Worm (Caenorhabditis elegans) whole organism, midembryonic: ENCODE data around the gene gtf-2H2C.

Source experiments
- cog-1 ChIP-seq: sonication (generic microtip); optimal IDR thresholded peaks from 2 replicates; lab custom pipeline; 2016; ENCODE audit warnings: missing genetic modification characterization, missing compliant biosample characterization
- flt-1 ChIP-seq: fragments of 200-800 bp; sonication (Bioruptor generic); IDR thresholded peaks from 2 replicates; pipeline ENCODE4 v1.3.6; 2022; ENCODE audit warnings: missing genetic modification characterization, missing compliant biosample characterization
- klf-2 ChIP-seq: fragments of 200-800 bp; sonication (Bioruptor generic); conservative IDR thresholded peaks from 2 replicates; pipeline ENCODE4 v1.3.6; 2022; ENCODE audit warnings: missing genetic modification reagents, missing genetic modification characterization, missing compliant biosample characterization
- med-1 ChIP-seq: sonication (generic microtip); optimal IDR thresholded peaks from 2 replicates; lab custom pipeline; 2017; ENCODE audit warnings: missing genetic modification characterization, mild to moderate bottlenecking, missing compliant biosample characterization, antibody characterized with exemption, missing genetic modification reagents; ENCODE audit not compliant: insufficient read depth
- ref-1 ChIP-seq: fragments of 200-800 bp; sonication (Bioruptor generic); conservative IDR thresholded peaks from 2 replicates; pipeline ENCODE4 v1.3.6; 2022; ENCODE audit warnings: missing genetic modification reagents, missing genetic modification characterization, missing compliant biosample characterization
- tab-1 ChIP-seq: fragments of 200-800 bp; sonication (Bioruptor generic); IDR thresholded peaks from 2 replicates; pipeline ENCODE4 v1.3.6; 2022; ENCODE audit warnings: missing genetic modification characterization, missing compliant biosample characterization
- ztf-23 ChIP-seq: fragments of 200-800 bp; sonication (Bioruptor generic); IDR thresholded peaks from 2 replicates; pipeline ENCODE4 v1.3.6; 2022; ENCODE audit warnings: missing genetic modification reagents, missing genetic modification characterization, missing compliant biosample characterization
- ztf-29 ChIP-seq: fragments of 200-800 bp; sonication (Bioruptor generic); IDR thresholded peaks from 2 replicates; pipeline ENCODE4 v1.3.6; 2022; ENCODE audit warnings: missing genetic modification reagents, missing genetic modification characterization, missing compliant biosample characterization

DNA sequence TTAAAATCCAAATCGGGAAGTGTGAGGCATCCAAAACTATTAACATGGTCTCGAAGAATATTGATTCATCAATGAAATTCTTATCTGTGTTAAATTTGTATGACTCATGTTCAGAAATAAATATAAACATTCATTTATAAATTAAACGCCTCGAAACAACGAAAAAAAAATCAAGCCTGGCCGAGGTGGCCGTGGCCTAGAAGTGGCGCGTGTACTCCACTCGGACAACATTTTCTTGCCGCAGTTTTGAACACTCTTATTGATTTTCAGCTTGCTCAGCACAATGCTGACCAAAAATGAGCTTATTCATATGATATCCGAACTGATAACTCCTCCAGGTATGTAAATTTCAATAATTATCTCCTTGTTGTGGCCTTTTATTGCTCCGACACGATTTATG is 26.4 kb downstream of the gtf-2H2C start, which contains the start of gene ekl-6:
- TF ChIP-seq flt-1 (GFP tag; lab: Robert Waterston, UW), result peak; percentile 71
- no peak for TF ChIP-seq tab-1
- TF ChIP-seq cog-1 (tag; lab: Kevin White, UChicago), result peak; percentile 37
- TF ChIP-seq med-1 (GFP tag; lab: Kevin White, UChicago), result no peak
- TF ChIP-seq klf-2 (GFP tag; lab: Robert Waterston, UW), result no peak
- no peak for TF ChIP-seq ztf-23
- TF ChIP-seq ztf-29 (GFP tag; lab: Robert Waterston, UW), result no peak
- TF ChIP-seq ref-1 (GFP tag; lab: Robert Waterston, UW), result no peak
